Worm (Caenorhabditis elegans): ENCODE data around the gene dos-3.

ce11 chrIII:834443-834815 lies 5.0 kb downstream of the dos-3 start:
- no peak for TF ChIP-seq unc-62 (GFP tag; optimal IDR thresholded peaks at IDR 0.05)
- TF ChIP-seq fos-1 (tag; optimal IDR thresholded peaks at IDR 0.05) = no peak
- TF ChIP-seq C34F6.9 (tag; optimal IDR thresholded peaks at IDR 0.05) = no peak
- TF ChIP-seq nhr-10 (tag; optimal IDR thresholded peaks at IDR 0.05) = no peak
- no peak for TF ChIP-seq ama-1 (optimal IDR thresholded peaks at IDR 0.05)
- TF ChIP-seq ZK546.5 (tag; optimal IDR thresholded peaks at IDR 0.05) = no peak
- TF ChIP-seq ztf-11 (tag; optimal IDR thresholded peaks at IDR 0.05) = no peak
- no peak for TF ChIP-seq nhr-77 (tag; optimal IDR thresholded peaks at IDR 0.05)
- no peak for TF ChIP-seq unc-39 (tag; optimal IDR thresholded peaks at IDR 0.05)
